Fruit fly (Drosophila melanogaster) whole organism, prepupa: ENCODE data around the gene sac.

Source experiments
- CG11902 ChIP-seq: fragments of 200-800 bp; sonication (Bioruptor generic); optimal IDR thresholded peaks from 3 replicates; lab custom pipeline; 2016; ENCODE audit warnings: missing biosample characterization, missing genetic modification characterization
- CG15336 ChIP-seq: fragments of 200-800 bp; sonication (Bioruptor generic); IDR thresholded peaks from 2 replicates; pipeline ENCODE4 v1.3.6; 2022; ENCODE audit warnings: missing biosample characterization, missing genetic modification characterization
- Eip78C ChIP-seq: fragments of 200-800 bp; sonication (Bioruptor generic); peaks from one replicate; lab custom pipeline; 2016; ENCODE audit warnings: missing biosample characterization, missing genetic modification characterization
- fd85E ChIP-seq: fragments of 200-800 bp; sonication (Bioruptor generic); optimal IDR thresholded peaks from 3 replicates; lab custom pipeline; 2016; ENCODE audit warnings: missing biosample characterization, missing genetic modification characterization
- spab ChIP-seq: fragments of 200-800 bp; sonication (Bioruptor generic); optimal IDR thresholded peaks from 2 replicates; lab custom pipeline; 2017; ENCODE audit warnings: missing biosample characterization, mild to moderate bottlenecking, missing genetic modification characterization, missing genetic modification reagents

The sac gene

DNA sequence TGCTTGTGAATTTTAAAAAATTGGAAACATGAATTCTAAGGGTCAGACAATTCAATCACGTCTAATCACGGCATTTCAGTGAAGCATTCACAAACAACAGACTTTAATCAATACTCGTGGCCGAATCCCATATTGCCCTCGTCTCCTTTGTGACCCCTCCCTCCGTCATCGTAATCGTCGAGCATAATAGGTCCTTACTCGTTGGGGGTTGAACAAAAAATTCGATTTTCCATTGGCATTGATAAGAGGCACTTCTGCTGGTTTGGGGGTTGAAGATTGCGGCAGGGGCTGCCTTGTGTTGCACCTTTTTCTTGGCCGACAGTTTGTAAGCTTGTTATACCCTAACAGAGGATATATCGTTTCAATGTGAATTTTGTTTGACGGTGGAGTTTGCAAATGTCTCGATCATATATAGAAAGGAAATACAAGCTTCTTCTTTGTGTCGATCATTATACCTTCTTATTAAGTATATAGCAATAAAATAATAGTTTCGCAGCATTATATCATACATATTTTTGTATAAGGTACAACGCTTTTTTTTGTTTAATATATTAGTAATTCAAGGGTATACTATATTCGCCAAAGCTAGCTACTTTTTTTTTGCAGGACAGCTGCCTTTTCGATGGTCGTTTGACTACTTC lies 43.7 kb downstream of the sac start:
- TF ChIP-seq CG11902 (GFP tag; lab: Kevin White, UChicago) = no peak
- TF ChIP-seq fd85E (GFP tag; lab: Kevin White, UChicago) = no peak
- TF ChIP-seq CG15336 (GFP tag; lab: Robert Waterston, UW) = no peak
- no peak for TF ChIP-seq Eip78C (GFP tag; lab: Kevin White, UChicago)

- peak; percentile 13 for TF ChIP-seq Eip78C (GFP tag; lab: Kevin White, UChicago)
- TF ChIP-seq spab = no peak
Observed at dm6 chr3R:4530972-4531371, 50.4 kb downstream of the sac start.
